Worm (Caenorhabditis elegans) whole organism, L4 larva: ENCODE measurements around the gene R13D11.10.
A peak's percentile ranks its signal among the peaks of the same experiment; 100 is the strongest.

Experiments used
- F44E2.7 ChIP-seq: fragments of 200-800 bp; sonication (Bioruptor generic); IDR thresholded peaks from 2 replicates; pipeline ENCODE4 v2.1.2; 2022; ENCODE audit warnings: missing genetic modification characterization, missing compliant biosample characterization
- F49E8.2 ChIP-seq: sonication (generic microtip); optimal IDR thresholded peaks from 2 replicates; lab custom pipeline; 2016; ENCODE audit warnings: missing compliant biosample characterization, mild to moderate bottlenecking, missing genetic modification characterization, borderline replicate concordance
- Y5F2A.4 ChIP-seq: fragments of 200-800 bp; sonication (Bioruptor generic); optimal IDR thresholded peaks from 2 replicates; lab custom pipeline; 2018; ENCODE audit warnings: mild to moderate bottlenecking, missing genetic modification characterization, missing compliant biosample characterization
- ZK337.2 ChIP-seq: fragments of 200-800 bp; sonication (Bioruptor generic); IDR thresholded peaks from 2 replicates; pipeline ENCODE4 v1.3.6; 2022; ENCODE audit warnings: missing genetic modification reagents, missing genetic modification characterization, missing compliant biosample characterization
- aha-1 ChIP-seq: fragments of 150-350 bp; peaks from one replicate; lab custom pipeline; 2014; ENCODE audit warnings: missing biosample characterization, missing genetic modification characterization
- aly-2 ChIP-seq: sonication (generic microtip); optimal IDR thresholded peaks from 2 replicates; lab custom pipeline; 2018; ENCODE audit warnings: missing biosample characterization, missing genetic modification characterization
- ceh-28 ChIP-seq: fragments of 150-350 bp; optimal IDR thresholded peaks from 2 replicates; lab custom pipeline; 2014; ENCODE audit warnings: missing biosample characterization, missing genetic modification reagents, missing genetic modification characterization
- ceh-32 ChIP-seq: sonication (generic microtip); optimal IDR thresholded peaks from 2 replicates; lab custom pipeline; 2016; ENCODE audit warnings: mild to moderate bottlenecking, missing genetic modification characterization, missing compliant biosample characterization; ENCODE audit not compliant: poor library complexity
- ceh-62 ChIP-seq: sonication (generic microtip); optimal IDR thresholded peaks from 2 replicates; lab custom pipeline; 2017; ENCODE audit warnings: missing biosample characterization, missing genetic modification characterization
- cey-2 ChIP-seq: sonication (generic microtip); optimal IDR thresholded peaks from 3 replicates; lab custom pipeline; 2017; ENCODE audit warnings: missing genetic modification characterization, mild to moderate bottlenecking, missing compliant biosample characterization, antibody characterized with exemption, borderline replicate concordance; ENCODE audit not compliant: insufficient read depth
- daf-12 ChIP-seq: fragments of 150-350 bp; optimal IDR thresholded peaks from 2 replicates; lab custom pipeline; 2014; ENCODE audit warnings: missing biosample characterization, missing genetic modification reagents, missing genetic modification characterization
- daf-8 ChIP-seq: fragments of 200-800 bp; sonication (Bioruptor generic); IDR thresholded peaks from 2 replicates; pipeline ENCODE4 v1.3.6; 2022; ENCODE audit warnings: missing genetic modification characterization, missing compliant biosample characterization
- duxl-1 ChIP-seq: sonication (generic microtip); optimal IDR thresholded peaks from 2 replicates; lab custom pipeline; 2016; ENCODE audit warnings: mild to moderate bottlenecking, missing genetic modification characterization, moderate library complexity, missing compliant biosample characterization; ENCODE audit not compliant: poor library complexity
- fos-1 ChIP-seq: fragments of 150-350 bp; optimal IDR thresholded peaks from 2 replicates; lab custom pipeline; 2014; ENCODE audit warnings: missing biosample characterization, missing genetic modification characterization
- hif-1 ChIP-seq, 2 experiments: sonication (generic microtip); optimal IDR thresholded peaks; 2 replicates each; lab custom pipeline; 2016 to 2017; ENCODE audit warnings: missing compliant biosample characterization in 2 of 2, missing genetic modification characterization in 2 of 2, missing genetic modification reagents in 2 of 2, missing genotype in 2 of 2, mild to moderate bottlenecking in 1 of 2
- hlh-30 ChIP-seq: sonication (generic microtip); optimal IDR thresholded peaks from 2 replicates; lab custom pipeline; 2017; ENCODE audit warnings: antibody characterized with exemption, mild to moderate bottlenecking, missing genetic modification characterization, missing compliant biosample characterization; ENCODE audit not compliant: insufficient read depth
- hmg-1.1 ChIP-seq: fragments of 200-800 bp; sonication (Bioruptor generic); IDR thresholded peaks from 2 replicates; pipeline ENCODE4 v1.3.6; 2022; ENCODE audit warnings: missing genetic modification reagents, missing genetic modification characterization, missing compliant biosample characterization
- lim-7 ChIP-seq: fragments of 200-800 bp; sonication (Bioruptor generic); IDR thresholded peaks from 2 replicates; pipeline ENCODE4 v1.3.6; 2022; ENCODE audit warnings: missing genetic modification characterization, missing compliant biosample characterization
- lin-1 ChIP-seq: fragments of 200-800 bp; sonication (Bioruptor generic); IDR thresholded peaks from 2 replicates; pipeline ENCODE4 v1.3.6; 2022; ENCODE audit warnings: missing genetic modification reagents, missing genetic modification characterization, missing compliant biosample characterization
- lin-15B ChIP-seq: fragments of 150-350 bp; sonication (generic microtip); optimal IDR thresholded peaks from 3 replicates; lab custom pipeline; 2014; ENCODE audit warnings: missing biosample characterization, missing genetic modification characterization
- lir-3 ChIP-seq: sonication (generic microtip); optimal IDR thresholded peaks from 2 replicates; lab custom pipeline; 2016; ENCODE audit warnings: mild to moderate bottlenecking, missing genetic modification characterization, missing compliant biosample characterization
- madf-5 ChIP-seq, 2 experiments: fragments of 200-800 bp; sonication (Bioruptor generic); IDR thresholded peaks; 2 replicates each; pipeline ENCODE4 v1.3.6; 2022; ENCODE audit warnings: missing compliant biosample characterization in 2 of 2, missing genetic modification characterization in 2 of 2
- madf-9 ChIP-seq: fragments of 200-800 bp; sonication (Bioruptor generic); conservative IDR thresholded peaks from 2 replicates; pipeline ENCODE4 v1.3.6; 2022; ENCODE audit warnings: missing genetic modification reagents, missing genetic modification characterization, missing compliant biosample characterization
- mdt-29 ChIP-seq: fragments of 200-800 bp; sonication (Bioruptor generic); IDR thresholded peaks from 2 replicates; pipeline ENCODE4 v1.3.6; 2022; ENCODE audit warnings: missing genetic modification reagents, missing genetic modification characterization, missing compliant biosample characterization
- mxl-2 ChIP-seq: fragments of 200-800 bp; sonication (Bioruptor generic); conservative IDR thresholded peaks from 2 replicates; pipeline ENCODE4 v1.3.6; 2022; ENCODE audit warnings: missing genetic modification reagents, missing genetic modification characterization, missing compliant biosample characterization
- nhr-102 ChIP-seq: sonication (generic microtip); optimal IDR thresholded peaks from 2 replicates; lab custom pipeline; 2016; ENCODE audit warnings: mild to moderate bottlenecking, missing genetic modification characterization, moderate library complexity, missing compliant biosample characterization
- nhr-11 ChIP-seq: fragments of 150-350 bp; optimal IDR thresholded peaks from 2 replicates; lab custom pipeline; 2014; ENCODE audit warnings: missing biosample characterization, missing genetic modification characterization
- nhr-111 ChIP-seq: fragments of 200-800 bp; sonication (Bioruptor generic); optimal IDR thresholded peaks from 2 replicates; lab custom pipeline; 2018; ENCODE audit warnings: mild to moderate bottlenecking, missing genetic modification characterization, missing compliant biosample characterization
- nhr-6 ChIP-seq: fragments of 150-350 bp; optimal IDR thresholded peaks from 2 replicates; lab custom pipeline; 2014; ENCODE audit warnings: missing biosample characterization, missing genetic modification characterization
- pqm-1 ChIP-seq: sonication (generic microtip); optimal IDR thresholded peaks from 2 replicates; lab custom pipeline; 2017; ENCODE audit warnings: missing biosample characterization, missing genetic modification characterization
- set-16 ChIP-seq: fragments of 200-800 bp; sonication (Bioruptor generic); IDR thresholded peaks from 2 replicates; pipeline ENCODE4 v1.3.6; 2022; ENCODE audit warnings: missing genetic modification reagents, missing genetic modification characterization, missing compliant biosample characterization
- skn-1 ChIP-seq: fragments of 150-350 bp; optimal IDR thresholded peaks from 2 replicates; lab custom pipeline; 2014; ENCODE audit warnings: missing biosample characterization, missing genetic modification characterization
- unc-130 ChIP-seq: sonication (generic microtip); optimal IDR thresholded peaks from 2 replicates; lab custom pipeline; 2016; ENCODE audit warnings: missing genetic modification reagents, missing genetic modification characterization, missing compliant biosample characterization
- unc-39 ChIP-seq: sonication (generic microtip); optimal IDR thresholded peaks from 2 replicates; lab custom pipeline; 2017; ENCODE audit warnings: missing biosample characterization, missing genetic modification characterization
- unc-62 ChIP-seq, 3 experiments: fragments of 150-350 bp in 1 of 3; sonication (generic microtip); optimal IDR thresholded peaks in 2 of 3; peaks in 1 of 3; 1 replicate in 1 of 3; 2 replicates in 2 of 3; lab custom pipeline; 2014 to 2017; ENCODE audit warnings: missing biosample characterization in 3 of 3, missing genetic modification characterization in 3 of 3, missing genetic modification reagents in 3 of 3, missing genotype in 1 of 3
- zag-1 ChIP-seq: fragments of 150-350 bp; optimal IDR thresholded peaks from 2 replicates; lab custom pipeline; 2014; ENCODE audit warnings: missing biosample characterization, missing genetic modification characterization
- zip-11 ChIP-seq: fragments of 200-800 bp; sonication (Bioruptor generic); IDR thresholded peaks from 2 replicates; pipeline ENCODE4 v1.3.6; 2022; ENCODE audit warnings: missing genetic modification characterization, missing compliant biosample characterization
- zip-2 ChIP-seq: fragments of 150-350 bp; optimal IDR thresholded peaks from 2 replicates; lab custom pipeline; 2014; ENCODE audit warnings: missing biosample characterization, missing genetic modification characterization

Gene R13D11.10

ce11 chrV:858841-859456, 45.9 kb upstream of the R13D11.10 start (continued):
- no peak for TF ChIP-seq fos-1
- peak; percentile 40; the same call in 1 of the 2 replicates for TF ChIP-seq lim-7
- TF ChIP-seq zip-2 (tag; lab: Kevin White, UChicago), result no peak
- TF ChIP-seq pqm-1 (tag; lab: Kevin White, UChicago), result no peak
- TF ChIP-seq daf-12 (tag; lab: Kevin White, UChicago), result no peak
- no peak for TF ChIP-seq zag-1 (tag; lab: Kevin White, UChicago)
- no peak for TF ChIP-seq lir-3 (tag; lab: Kevin White, UChicago)
- TF ChIP-seq, all 104 proteins: peak for 20

- TF ChIP-seq aha-1 (tag; lab: Kevin White, UChicago) (no peak), ZK337.2 (GFP tag; lab: Robert Waterston, UW) (no peak), F49E8.2 (tag; lab: Kevin White, UChicago) (no peak), unc-39 (no peak), mxl-2 (no peak), lir-3 (tag; lab: Kevin White, UChicago) (no peak), nhr-6 (tag; lab: Kevin White, UChicago) (no peak), madf-5 (GFP tag; IDR thresholded peaks at IDR 0.05; lab: Robert Waterston, UW) (no peak), unc-62 (GFP tag; optimal IDR thresholded peaks at IDR 0.05 in 1 of 2; lab: Kevin White, UChicago) (no peak), unc-62 (tag; optimal IDR thresholded peaks at IDR 0.05; lab: Kevin White, UChicago) (no peak), madf-9 (no peak)
Observed at ce11 chrV:856549-856948, 43.5 kb upstream of the R13D11.10 start, which contains the start of gene K09C6.2. Gene K09C6.2 (plus strand): TSS chrV:856849.

ce11 chrV:854966-855365, 42.0 kb upstream of the R13D11.10 start, which contains the start of gene K09C6.9:
Gene K09C6.9 (minus strand): TSS chrV:855066.
- TF ChIP-seq duxl-1 (tag; lab: Kevin White, UChicago) (no peak), cey-2 (tag; lab: Kevin White, UChicago) (no peak), aly-2 (no peak), ceh-32 (tag; lab: Kevin White, UChicago) (no peak), zag-1 (tag; lab: Kevin White, UChicago) (no peak), zip-2 (tag; lab: Kevin White, UChicago) (no peak), lin-15B (no peak), lin-1 (GFP tag; lab: Robert Waterston, UW) (no peak), lir-3 (tag; lab: Kevin White, UChicago) (no peak), skn-1 (tag; lab: Kevin White, UChicago) (no peak), nhr-11 (no peak), mdt-29 (GFP tag; lab: Robert Waterston, UW) (no peak), fos-1 (no peak), unc-130 (no peak), ceh-28 (tag; lab: Kevin White, UChicago) (no peak), set-16 (GFP tag; lab: Robert Waterston, UW) (no peak), nhr-102 (tag; lab: Kevin White, UChicago) (no peak), lim-7 (no peak), ceh-62 (no peak), hif-1 (tag; optimal IDR thresholded peaks at IDR 0.05; lab: Kevin White, UChicago) (no peak)

- TF ChIP-seq aly-2 (no peak), zip-11 (GFP tag; lab: Robert Waterston, UW) (no peak), hlh-30 (tag; lab: Kevin White, UChicago) (no peak), zip-2 (tag; lab: Kevin White, UChicago) (no peak), set-16 (GFP tag; lab: Robert Waterston, UW) (no peak), ceh-62 (no peak), nhr-111 (GFP tag; lab: Kevin White, UChicago) (no peak), daf-8 (no peak), F44E2.7 (GFP tag; lab: Robert Waterston, UW) (no peak), Y5F2A.4 (no peak), madf-5 (GFP tag; IDR thresholded peaks at IDR 0.05; lab: Robert Waterston, UW) (no peak), hmg-1.1 (GFP tag; lab: Robert Waterston, UW) (no peak)
Observed at ce11 chrV:852184-852583, 39.2 kb upstream of the R13D11.10 start, which contains the start of gene K09C6.3. Gene K09C6.3 (plus strand): TSS chrV:852484.
